Fruit fly (Drosophila melanogaster) whole organism, pupa: ENCODE results near the gene CG17544.

Experiments
- CG10348 ChIP-seq: fragments of 200-800 bp; sonication (Bioruptor generic); IDR thresholded peaks from 2 replicates; pipeline ENCODE4 v1.3.6; 2022; ENCODE audit warnings: missing biosample characterization, missing genetic modification characterization
- CG13204 ChIP-seq: fragments of 200-800 bp; sonication (Bioruptor generic); optimal IDR thresholded peaks from 2 replicates; lab custom pipeline; 2018; ENCODE audit warnings: missing biosample characterization, mild to moderate bottlenecking, missing genetic modification characterization, moderate library complexity
- CG17806 ChIP-seq: fragments of 200-800 bp; sonication (Bioruptor generic); optimal IDR thresholded peaks from 2 replicates; lab custom pipeline; 2018; ENCODE audit warnings: missing biosample characterization, mild to moderate bottlenecking, missing genetic modification characterization, moderate library complexity
- CG32121 ChIP-seq: fragments of 200-800 bp; sonication (Bioruptor generic); IDR thresholded peaks from 2 replicates; pipeline ENCODE4 v1.3.6; 2022; ENCODE audit warnings: missing biosample characterization, missing genetic modification characterization
- CG8159 ChIP-seq: fragments of 200-800 bp; sonication (Bioruptor generic); optimal IDR thresholded peaks from 3 replicates; lab custom pipeline; 2018; ENCODE audit warnings: missing biosample characterization, mild to moderate bottlenecking, missing genetic modification characterization, moderate library complexity
- CG9948 ChIP-seq: fragments of 200-800 bp; sonication (Bioruptor generic); optimal IDR thresholded peaks from 2 replicates; lab custom pipeline; 2018; ENCODE audit warnings: missing biosample characterization, mild to moderate bottlenecking, missing genetic modification characterization, moderate library complexity
- D1 ChIP-seq: fragments of 200-800 bp; sonication (Bioruptor generic); optimal IDR thresholded peaks from 2 replicates; lab custom pipeline; 2018; ENCODE audit warnings: missing biosample characterization, mild to moderate bottlenecking, missing genetic modification characterization, moderate library complexity
- EcR ChIP-seq: fragments of 200-800 bp; sonication (Bioruptor generic); optimal IDR thresholded peaks from 3 replicates; lab custom pipeline; 2019; ENCODE audit warnings: missing biosample characterization, missing genetic modification characterization, mild to moderate bottlenecking, moderate library complexity, missing genetic modification reagents
- Pif1A ChIP-seq: fragments of 200-800 bp; sonication (Bioruptor generic); optimal IDR thresholded peaks from 3 replicates; lab custom pipeline; 2016; ENCODE audit warnings: missing biosample characterization, missing genetic modification characterization
- Snoo ChIP-seq: fragments of 200-800 bp; sonication (Bioruptor generic); optimal IDR thresholded peaks from 3 replicates; lab custom pipeline; 2017; ENCODE audit warnings: missing biosample characterization, mild to moderate bottlenecking, missing genetic modification characterization, inconsistent platforms
- fd96Ca ChIP-seq: fragments of 200-800 bp; sonication (Bioruptor generic); IDR thresholded peaks from 3 replicates; pipeline ENCODE4 v1.3.6; 2022; ENCODE audit warnings: missing biosample characterization, missing genetic modification characterization

dm6 chr2L:19441339-19441738 lies 43.0 kb upstream of the CG17544 start:
- no peak for TF ChIP-seq Pif1A (GFP tag; lab: Kevin White, UChicago)
- peak; percentile 78 for TF ChIP-seq fd96Ca (GFP tag; lab: Robert Waterston, UW)
- TF ChIP-seq Snoo (tag; lab: Kevin White, UChicago): no peak
- TF ChIP-seq CG17806 (tag; lab: Kevin White, UChicago): no peak
- peak; percentile 22; the same call in 1 of the 2 replicates for TF ChIP-seq CG32121 (GFP tag; lab: Robert Waterston, UW)
- TF ChIP-seq EcR (GFP tag; lab: Kevin White, UChicago): no peak
- no peak for TF ChIP-seq CG9948 (tag; lab: Kevin White, UChicago)
- TF ChIP-seq CG10348: no peak
- TF ChIP-seq CG13204: no peak
- TF ChIP-seq D1: no peak
- no peak for TF ChIP-seq CG8159 (tag; lab: Kevin White, UChicago)
